Worm (Caenorhabditis elegans) whole organism, L2 larva: ENCODE data around the gene F13E9.9.

Experiments used
- C34F6.9 ChIP-seq: fragments of 150-350 bp; optimal IDR thresholded peaks from 2 replicates; lab custom pipeline; 2014; ENCODE audit warnings: missing biosample characterization, missing genetic modification characterization
- F13H6.1 ChIP-seq: sonication (generic microtip); optimal IDR thresholded peaks from 2 replicates; lab custom pipeline; 2016; ENCODE audit warnings: missing genetic modification characterization, missing compliant biosample characterization
- R02D3.7 ChIP-seq: fragments of 150-350 bp; optimal IDR thresholded peaks from 2 replicates; lab custom pipeline; 2014; ENCODE audit warnings: missing biosample characterization, missing genetic modification characterization
- Y55F3AM.14 ChIP-seq: fragments of 200-800 bp; sonication (Bioruptor generic); optimal IDR thresholded peaks from 2 replicates; lab custom pipeline; 2018; ENCODE audit warnings: mild to moderate bottlenecking, missing genetic modification characterization, missing compliant biosample characterization
- ZK546.5 ChIP-seq: sonication (generic microtip); optimal IDR thresholded peaks from 2 replicates; lab custom pipeline; 2017; ENCODE audit warnings: missing biosample characterization, missing genetic modification characterization
- alr-1 ChIP-seq: fragments of 150-350 bp; optimal IDR thresholded peaks from 2 replicates; lab custom pipeline; 2014; ENCODE audit warnings: missing biosample characterization, missing genetic modification characterization
- aly-2 ChIP-seq: fragments of 150-350 bp; optimal IDR thresholded peaks from 2 replicates; lab custom pipeline; 2014; ENCODE audit warnings: missing biosample characterization, missing genetic modification characterization
- ama-1 ChIP-seq: fragments of 150-350 bp; optimal IDR thresholded peaks from 2 replicates; lab custom pipeline; 2018; ENCODE audit warnings: inconsistent platforms
- blmp-1 ChIP-seq: sonication (generic microtip); optimal IDR thresholded peaks from 2 replicates; lab custom pipeline; 2017; ENCODE audit warnings: missing genetic modification characterization, mild to moderate bottlenecking, missing compliant biosample characterization, antibody characterized with exemption, moderate library complexity; ENCODE audit not compliant: insufficient read depth
- ceh-16 ChIP-seq: fragments of 150-350 bp; optimal IDR thresholded peaks from 2 replicates; lab custom pipeline; 2014; ENCODE audit warnings: missing biosample characterization, missing genetic modification characterization
- ceh-82 ChIP-seq: fragments of 150-350 bp; optimal IDR thresholded peaks from 2 replicates; lab custom pipeline; 2014; ENCODE audit warnings: missing biosample characterization, missing genetic modification characterization
- crh-2 ChIP-seq: sonication (generic microtip); optimal IDR thresholded peaks from 2 replicates; lab custom pipeline; 2017; ENCODE audit warnings: missing biosample characterization, missing genetic modification characterization
- dmd-4 ChIP-seq: sonication (generic microtip); optimal IDR thresholded peaks from 2 replicates; lab custom pipeline; 2017; ENCODE audit warnings: missing biosample characterization, missing genetic modification characterization
- egl-27 ChIP-seq: sonication (generic microtip); optimal IDR thresholded peaks from 3 replicates; lab custom pipeline; 2017; ENCODE audit warnings: missing biosample characterization, missing genetic modification reagents, missing genetic modification characterization
- elt-1 ChIP-seq: fragments of 150-350 bp; optimal IDR thresholded peaks from 2 replicates; lab custom pipeline; 2014; ENCODE audit warnings: missing biosample characterization, missing genetic modification characterization
- elt-3 ChIP-seq: sonication (generic microtip); optimal IDR thresholded peaks from 2 replicates; lab custom pipeline; 2017; ENCODE audit warnings: missing biosample characterization, missing genetic modification characterization
- fos-1 ChIP-seq: fragments of 150-350 bp; optimal IDR thresholded peaks from 2 replicates; lab custom pipeline; 2014; ENCODE audit warnings: missing biosample characterization, missing genetic modification characterization
- gmeb-1 ChIP-seq: fragments of 150-350 bp; optimal IDR thresholded peaks from 2 replicates; lab custom pipeline; 2014; ENCODE audit warnings: missing biosample characterization, missing genetic modification characterization
- lin-11 ChIP-seq: fragments of 150-350 bp; sonication (generic microtip); optimal IDR thresholded peaks from 2 replicates; lab custom pipeline; 2014; ENCODE audit warnings: missing biosample characterization, missing genetic modification characterization, inconsistent platforms, mixed read lengths
- lin-13 ChIP-seq: fragments of 150-350 bp; optimal IDR thresholded peaks from 2 replicates; lab custom pipeline; 2014; ENCODE audit warnings: missing biosample characterization, missing genetic modification reagents, missing genetic modification characterization
- lin-39 ChIP-seq: fragments of 150-350 bp; optimal IDR thresholded peaks from 2 replicates; lab custom pipeline; 2014; ENCODE audit warnings: missing biosample characterization, missing genetic modification reagents, missing genetic modification characterization
- lsy-2 ChIP-seq, 2 experiments: fragments of 150-350 bp in 1 of 2; sonication (generic microtip) in 1 of 2; optimal IDR thresholded peaks; 2 replicates each; lab custom pipeline; 2014 to 2017; ENCODE audit warnings: missing biosample characterization in 2 of 2, missing genetic modification characterization in 2 of 2
- mab-5 ChIP-seq: fragments of 150-350 bp; optimal IDR thresholded peaks from 2 replicates; lab custom pipeline; 2014; ENCODE audit warnings: missing biosample characterization, missing genetic modification characterization
- mbf-1 ChIP-seq: sonication (generic microtip); optimal IDR thresholded peaks from 2 replicates; lab custom pipeline; 2017; ENCODE audit warnings: missing biosample characterization, missing genetic modification characterization
- mdl-1 ChIP-seq, 2 experiments: fragments of 150-350 bp in 1 of 2; sonication (generic microtip) in 1 of 2; optimal IDR thresholded peaks; 2 replicates each; lab custom pipeline; 2017; ENCODE audit warnings: missing biosample characterization in 2 of 2, missing genetic modification characterization in 2 of 2
- nhr-10 ChIP-seq: sonication (generic microtip); optimal IDR thresholded peaks from 2 replicates; lab custom pipeline; 2017; ENCODE audit warnings: missing biosample characterization, missing genetic modification characterization
- nhr-11 ChIP-seq: fragments of 150-350 bp; optimal IDR thresholded peaks from 2 replicates; lab custom pipeline; 2014; ENCODE audit warnings: missing biosample characterization, missing genetic modification characterization
- nhr-12 ChIP-seq: fragments of 150-350 bp; optimal IDR thresholded peaks from 2 replicates; lab custom pipeline; 2014; ENCODE audit warnings: missing biosample characterization, missing genetic modification characterization
- nhr-129 ChIP-seq: fragments of 150-350 bp; optimal IDR thresholded peaks from 2 replicates; lab custom pipeline; 2014; ENCODE audit warnings: missing biosample characterization, missing genetic modification characterization
- nhr-21 ChIP-seq: fragments of 150-350 bp; optimal IDR thresholded peaks from 2 replicates; lab custom pipeline; 2014; ENCODE audit warnings: missing biosample characterization, missing genetic modification characterization
- nhr-23 ChIP-seq: fragments of 150-350 bp; optimal IDR thresholded peaks from 2 replicates; lab custom pipeline; 2014; ENCODE audit warnings: missing biosample characterization, missing genetic modification reagents, missing genetic modification characterization
- nhr-237 ChIP-seq: fragments of 150-350 bp; optimal IDR thresholded peaks from 2 replicates; lab custom pipeline; 2014; ENCODE audit warnings: missing biosample characterization, missing genetic modification characterization
- nhr-25 ChIP-seq: fragments of 150-350 bp; sonication (generic microtip); optimal IDR thresholded peaks from 3 replicates; lab custom pipeline; 2014; ENCODE audit warnings: missing biosample characterization, missing genetic modification characterization
- nhr-6 ChIP-seq: fragments of 150-350 bp; optimal IDR thresholded peaks from 2 replicates; lab custom pipeline; 2014; ENCODE audit warnings: missing biosample characterization, missing genetic modification characterization
- nhr-77 ChIP-seq: fragments of 150-350 bp; optimal IDR thresholded peaks from 2 replicates; lab custom pipeline; 2014; ENCODE audit warnings: missing biosample characterization, missing genetic modification characterization
- peb-1 ChIP-seq: fragments of 150-350 bp; optimal IDR thresholded peaks from 2 replicates; lab custom pipeline; 2014; ENCODE audit warnings: missing biosample characterization, missing genetic modification characterization
- sem-4 ChIP-seq: fragments of 150-350 bp; optimal IDR thresholded peaks from 2 replicates; lab custom pipeline; 2014; ENCODE audit warnings: missing biosample characterization, missing genetic modification reagents, missing genetic modification characterization
- skn-1 ChIP-seq: sonication (generic microtip); optimal IDR thresholded peaks from 2 replicates; lab custom pipeline; 2017; ENCODE audit warnings: missing biosample characterization, missing genetic modification characterization
- sma-3 ChIP-seq: sonication (generic microtip); optimal IDR thresholded peaks from 2 replicates; lab custom pipeline; 2016; ENCODE audit warnings: missing genetic modification reagents, missing genetic modification characterization, missing compliant biosample characterization
- sma-9 ChIP-seq, 2 experiments: fragments of 150-350 bp in 1 of 2; sonication (generic microtip) in 1 of 2; optimal IDR thresholded peaks; 2 replicates each; lab custom pipeline; 2014 to 2016; ENCODE audit warnings: missing genetic modification characterization in 2 of 2, mild to moderate bottlenecking in 1 of 2, missing biosample characterization in 1 of 2, missing compliant biosample characterization in 1 of 2, missing genetic modification reagents in 1 of 2, moderate library complexity in 1 of 2
- snpc-4 ChIP-seq: fragments of 150-350 bp; optimal IDR thresholded peaks from 2 replicates; lab custom pipeline; 2014; ENCODE audit warnings: missing biosample characterization, missing genetic modification characterization
- unc-39 ChIP-seq: fragments of 150-350 bp; optimal IDR thresholded peaks from 2 replicates; lab custom pipeline; 2014; ENCODE audit warnings: missing biosample characterization, missing genetic modification characterization
- unc-55 ChIP-seq: fragments of 150-350 bp; sonication (generic microtip); optimal IDR thresholded peaks from 3 replicates; lab custom pipeline; 2014; ENCODE audit warnings: missing biosample characterization, missing genetic modification reagents, missing genetic modification characterization
- unc-62 ChIP-seq: fragments of 150-350 bp; optimal IDR thresholded peaks from 2 replicates; lab custom pipeline; 2014; ENCODE audit warnings: missing biosample characterization, missing genetic modification reagents, missing genetic modification characterization
- zag-1 ChIP-seq: fragments of 150-350 bp; optimal IDR thresholded peaks from 2 replicates; lab custom pipeline; 2014; ENCODE audit warnings: missing biosample characterization, missing genetic modification characterization
- ztf-1 ChIP-seq: fragments of 200-800 bp; sonication (Bioruptor generic); conservative IDR thresholded peaks from 2 replicates; pipeline ENCODE4 v1.3.6; 2022; ENCODE audit warnings: missing genetic modification characterization, missing compliant biosample characterization
- ztf-11 ChIP-seq: sonication (generic microtip); optimal IDR thresholded peaks from 2 replicates; lab custom pipeline; 2017; ENCODE audit warnings: missing biosample characterization, missing genetic modification characterization
- ztf-4 ChIP-seq: fragments of 150-350 bp; optimal IDR thresholded peaks from 2 replicates; lab custom pipeline; 2014; ENCODE audit warnings: missing biosample characterization, missing genetic modification characterization

The F13E9.9 gene

ce11 chrIV:10918877-10919560 is 20.0 kb upstream of the F13E9.9 start:
- TF ChIP-seq sma-3 (GFP tag; lab: Kevin White, UChicago) (peak; percentile 76), C34F6.9 (tag; lab: Kevin White, UChicago) (peak; percentile 96), nhr-10 (tag; lab: Kevin White, UChicago) (peak; percentile 11), alr-1 (tag; lab: Kevin White, UChicago) (no peak), ceh-82 (tag; lab: Kevin White, UChicago) (peak; percentile 19), nhr-21 (peak; percentile 61), unc-55 (GFP tag; lab: Kevin White, UChicago) (peak; percentile 82), egl-27 (tag; lab: Kevin White, UChicago) (peak; percentile 51), elt-1 (tag; lab: Kevin White, UChicago) (no peak), lin-39 (no peak), mdl-1 (tag; optimal IDR thresholded peaks at IDR 0.05; lab: Kevin White, UChicago) (peak in 1 of 2 experiments; percentile 77), F13H6.1 (tag; lab: Kevin White, UChicago) (peak; percentile 92), nhr-237 (tag; lab: Kevin White, UChicago) (no peak), aly-2 (tag; lab: Kevin White, UChicago) (no peak), elt-3 (tag; lab: Kevin White, UChicago) (no peak), lin-11 (tag; lab: Kevin White, UChicago) (peak; percentile 87), sem-4 (tag; lab: Kevin White, UChicago) (peak; percentile 58), peb-1 (tag; lab: Kevin White, UChicago) (no peak), nhr-6 (tag; lab: Kevin White, UChicago) (peak; percentile 60), nhr-11 (tag; lab: Kevin White, UChicago) (no peak), lin-13 (GFP tag; lab: Kevin White, UChicago) (peak; percentile 50), ztf-4 (tag; lab: Kevin White, UChicago) (peak; percentile 26), mbf-1 (tag; lab: Kevin White, UChicago) (no peak), gmeb-1 (tag; lab: Kevin White, UChicago) (peak; percentile 65), crh-2 (tag; lab: Kevin White, UChicago) (peak; percentile 84), nhr-12 (tag; lab: Kevin White, UChicago) (no peak), nhr-25 (peak; percentile 58), ZK546.5 (tag; lab: Kevin White, UChicago) (no peak), snpc-4 (tag; lab: Kevin White, UChicago) (peak; percentile 57), ztf-11 (no peak), nhr-23 (tag; lab: Kevin White, UChicago) (no peak), unc-62 (GFP tag; lab: Kevin White, UChicago) (no peak), skn-1 (no peak), ceh-16 (tag; lab: Kevin White, UChicago) (peak; percentile 45), sma-9 (GFP tag; optimal IDR thresholded peaks at IDR 0.05; lab: Kevin White, UChicago) (peak; percentile 72), sma-9 (tag; optimal IDR thresholded peaks at IDR 0.05; lab: Kevin White, UChicago) (no peak), nhr-129 (tag; lab: Kevin White, UChicago) (peak; percentile 87), dmd-4 (tag; lab: Kevin White, UChicago) (no peak), unc-39 (tag; lab: Kevin White, UChicago) (no peak), fos-1 (tag; lab: Kevin White, UChicago) (peak; percentile 58), nhr-77 (no peak), ztf-1 (GFP tag; lab: Robert Waterston, UW) (no peak), R02D3.7 (tag; lab: Kevin White, UChicago) (no peak), mab-5 (tag; lab: Kevin White, UChicago) (peak; percentile 84), blmp-1 (tag; lab: Kevin White, UChicago) (peak; percentile 40), Y55F3AM.14 (peak; percentile 17), zag-1 (peak; percentile 37), ama-1 (lab: Kevin White, UChicago) (peak; percentile 74), lsy-2 (tag; optimal IDR thresholded peaks at IDR 0.05; lab: Kevin White, UChicago) (peak; percentile 40 to 80)
- TF ChIP-seq, all 48 proteins: peak for 28
